Fruit fly (Drosophila melanogaster) whole organism, prepupa: Measurements from ENCODE around the gene CG31661.

Experiments
- Blimp-1 ChIP-seq: fragments of 200-800 bp; sonication (Bioruptor generic); optimal IDR thresholded peaks from 3 replicates; lab custom pipeline; 2017; ENCODE audit warnings: missing biosample characterization, missing genetic modification characterization, mild to moderate bottlenecking, moderate library complexity, missing genetic modification reagents
- CG10669 ChIP-seq: fragments of 200-800 bp; sonication (Bioruptor generic); optimal IDR thresholded peaks from 3 replicates; lab custom pipeline; 2018; ENCODE audit warnings: missing biosample characterization, mild to moderate bottlenecking, missing genetic modification characterization, moderate library complexity
- CG11294 ChIP-seq: fragments of 200-800 bp; sonication (Bioruptor generic); IDR thresholded peaks from 2 replicates; pipeline ENCODE4 v1.3.6; 2022; ENCODE audit warnings: missing biosample characterization, missing genetic modification characterization
- CG11762 ChIP-seq: fragments of 200-800 bp; sonication (Bioruptor generic); optimal IDR thresholded peaks from 3 replicates; lab custom pipeline; 2016; ENCODE audit warnings: missing biosample characterization, missing genetic modification characterization; ENCODE audit not compliant: insufficient read depth
- CG11902 ChIP-seq: fragments of 200-800 bp; sonication (Bioruptor generic); optimal IDR thresholded peaks from 3 replicates; lab custom pipeline; 2016; ENCODE audit warnings: missing biosample characterization, missing genetic modification characterization
- CG15336 ChIP-seq: fragments of 200-800 bp; sonication (Bioruptor generic); IDR thresholded peaks from 2 replicates; pipeline ENCODE4 v1.3.6; 2022; ENCODE audit warnings: missing biosample characterization, missing genetic modification characterization
- CG16779 ChIP-seq: fragments of 200-800 bp; sonication (Bioruptor generic); optimal IDR thresholded peaks from 3 replicates; lab custom pipeline; 2017; ENCODE audit warnings: missing biosample characterization, mild to moderate bottlenecking, missing genetic modification characterization
- CG3032 ChIP-seq: fragments of 200-800 bp; optimal IDR thresholded peaks from 2 replicates; lab custom pipeline; 2019; ENCODE audit warnings: missing biosample characterization, mild to moderate bottlenecking, missing genetic modification characterization, moderate library complexity
- CG31627 ChIP-seq: fragments of 200-800 bp; sonication (Bioruptor generic); optimal IDR thresholded peaks from 3 replicates; lab custom pipeline; 2016; ENCODE audit warnings: missing biosample characterization, missing genetic modification characterization
- CG32006 ChIP-seq: fragments of 200-800 bp; sonication (Bioruptor generic); optimal IDR thresholded peaks from 3 replicates; lab custom pipeline; 2017; ENCODE audit warnings: missing biosample characterization, mild to moderate bottlenecking, missing genetic modification characterization
- CG34406 ChIP-seq: fragments of 200-800 bp; sonication (Bioruptor generic); optimal IDR thresholded peaks from 3 replicates; lab custom pipeline; 2016; ENCODE audit warnings: missing biosample characterization, missing genetic modification characterization
- CG3919 ChIP-seq: fragments of 200-800 bp; sonication (Bioruptor generic); optimal IDR thresholded peaks from 3 replicates; lab custom pipeline; 2016; ENCODE audit warnings: missing biosample characterization, missing genetic modification characterization
- CG4318 ChIP-seq: fragments of 200-800 bp; sonication (Bioruptor generic); optimal IDR thresholded peaks from 3 replicates; lab custom pipeline; 2017; ENCODE audit warnings: missing biosample characterization, mild to moderate bottlenecking, missing genetic modification characterization
- CG6163 ChIP-seq: fragments of 200-800 bp; sonication (Bioruptor generic); IDR thresholded peaks from 3 replicates; pipeline ENCODE4 v1.3.6; 2022; ENCODE audit warnings: missing biosample characterization, missing genetic modification characterization
- CG6276 ChIP-seq: fragments of 200-800 bp; sonication (Bioruptor generic); optimal IDR thresholded peaks from 2 replicates; lab custom pipeline; 2017; ENCODE audit warnings: missing biosample characterization, mild to moderate bottlenecking, missing genetic modification characterization
- CG6792 ChIP-seq: fragments of 200-800 bp; sonication (Bioruptor generic); optimal IDR thresholded peaks from 3 replicates; lab custom pipeline; 2016; ENCODE audit warnings: missing biosample characterization, missing genetic modification characterization
- CG6808 ChIP-seq: fragments of 200-800 bp; sonication (Bioruptor generic); optimal IDR thresholded peaks from 3 replicates; lab custom pipeline; 2017; ENCODE audit warnings: missing biosample characterization, missing genetic modification characterization, mild to moderate bottlenecking, moderate library complexity, missing genetic modification reagents
- CG7368 ChIP-seq: fragments of 200-800 bp; sonication (Bioruptor generic); optimal IDR thresholded peaks from 3 replicates; lab custom pipeline; 2016; ENCODE audit warnings: missing biosample characterization, missing genetic modification characterization
- CG8119 ChIP-seq: fragments of 200-800 bp; sonication (Bioruptor generic); IDR thresholded peaks from 3 replicates; pipeline ENCODE4 v1.3.6; 2022; ENCODE audit warnings: missing biosample characterization, missing genetic modification characterization
- CG8319 ChIP-seq: fragments of 200-800 bp; sonication (Bioruptor generic); optimal IDR thresholded peaks from 3 replicates; lab custom pipeline; 2016; ENCODE audit warnings: missing biosample characterization, missing genetic modification characterization
- CG8632 ChIP-seq: fragments of 200-800 bp; sonication (Bioruptor generic); optimal IDR thresholded peaks from 3 replicates; lab custom pipeline; 2016; ENCODE audit warnings: missing biosample characterization, missing genetic modification characterization
- CG9139 ChIP-seq: fragments of 200-800 bp; sonication (Bioruptor generic); optimal IDR thresholded peaks from 3 replicates; lab custom pipeline; 2017; ENCODE audit warnings: missing biosample characterization, mild to moderate bottlenecking, missing genetic modification characterization
- Eip75B ChIP-seq: fragments of 200-800 bp; sonication (Bioruptor generic); optimal IDR thresholded peaks from 3 replicates; lab custom pipeline; 2016; ENCODE audit warnings: missing biosample characterization, missing genetic modification characterization
- Eip78C ChIP-seq: fragments of 200-800 bp; sonication (Bioruptor generic); peaks from one replicate; lab custom pipeline; 2016; ENCODE audit warnings: missing biosample characterization, missing genetic modification characterization
- Ets21C ChIP-seq: fragments of 200-800 bp; sonication (Bioruptor generic); optimal IDR thresholded peaks from 3 replicates; lab custom pipeline; 2016; ENCODE audit warnings: missing biosample characterization, missing genetic modification characterization
- Ets96B ChIP-seq: fragments of 200-800 bp; optimal IDR thresholded peaks from 2 replicates; lab custom pipeline; 2019; ENCODE audit warnings: missing biosample characterization, mild to moderate bottlenecking, missing genetic modification characterization, moderate library complexity
- Gug ChIP-seq: fragments of 200-800 bp; sonication (Bioruptor generic); IDR thresholded peaks from 2 replicates; pipeline ENCODE4 v1.3.6; 2022; ENCODE audit warnings: missing biosample characterization, missing genetic modification characterization
- Hr38 ChIP-seq: sonication (Bioruptor generic); optimal IDR thresholded peaks from 2 replicates; lab custom pipeline; 2016; ENCODE audit warnings: missing biosample characterization, missing genetic modification characterization
- Hr39 ChIP-seq: fragments of 200-800 bp; sonication (Bioruptor generic); optimal IDR thresholded peaks from 2 replicates; lab custom pipeline; 2016; ENCODE audit warnings: missing biosample characterization, missing genetic modification characterization
- Hr4 ChIP-seq: fragments of 200-800 bp; sonication (Bioruptor generic); optimal IDR thresholded peaks from 3 replicates; lab custom pipeline; 2016; ENCODE audit warnings: missing biosample characterization, missing genetic modification characterization
- Lpt ChIP-seq: fragments of 200-800 bp; sonication (Bioruptor generic); optimal IDR thresholded peaks from 3 replicates; lab custom pipeline; 2016; ENCODE audit warnings: missing biosample characterization, missing genetic modification characterization
- Met ChIP-seq: fragments of 200-800 bp; sonication (Bioruptor generic); optimal IDR thresholded peaks from 3 replicates; lab custom pipeline; 2016; ENCODE audit warnings: missing biosample characterization, missing genetic modification characterization
- OdsH ChIP-seq: fragments of 200-800 bp; sonication (Bioruptor generic); optimal IDR thresholded peaks from 3 replicates; lab custom pipeline; 2016; ENCODE audit warnings: missing biosample characterization, missing genetic modification characterization
- Sox102F ChIP-seq: fragments of 200-800 bp; sonication (Bioruptor generic); optimal IDR thresholded peaks from 2 replicates; lab custom pipeline; 2016; ENCODE audit warnings: missing biosample characterization, mild to moderate bottlenecking, missing genetic modification characterization
- Sox14 ChIP-seq: fragments of 200-800 bp; sonication (Bioruptor generic); optimal IDR thresholded peaks from 3 replicates; lab custom pipeline; 2016; ENCODE audit warnings: missing biosample characterization, missing genetic modification characterization
- Sox15 ChIP-seq: fragments of 200-800 bp; sonication (Bioruptor generic); optimal IDR thresholded peaks from 3 replicates; lab custom pipeline; 2016; ENCODE audit warnings: missing biosample characterization, missing genetic modification characterization
- achi ChIP-seq: fragments of 200-800 bp; sonication (Bioruptor generic); optimal IDR thresholded peaks from 3 replicates; lab custom pipeline; 2016; ENCODE audit warnings: missing biosample characterization, missing genetic modification characterization
- acj6 ChIP-seq: fragments of 200-800 bp; sonication (Bioruptor generic); optimal IDR thresholded peaks from 3 replicates; lab custom pipeline; 2016; ENCODE audit warnings: missing biosample characterization, missing genetic modification characterization
- cyc ChIP-seq: fragments of 200-800 bp; sonication (Bioruptor generic); optimal IDR thresholded peaks from 3 replicates; lab custom pipeline; 2016; ENCODE audit warnings: missing biosample characterization, missing genetic modification characterization
- dac ChIP-seq: fragments of 200-800 bp; sonication (Bioruptor generic); optimal IDR thresholded peaks from 2 replicates; lab custom pipeline; 2017; ENCODE audit warnings: missing biosample characterization, mild to moderate bottlenecking, missing genetic modification characterization
- dsx ChIP-seq: fragments of 200-800 bp; optimal IDR thresholded peaks from 3 replicates; lab custom pipeline; 2019; ENCODE audit warnings: missing biosample characterization, mild to moderate bottlenecking, missing genetic modification characterization, moderate library complexity; ENCODE audit not compliant: poor library complexity, severe bottlenecking
- eg ChIP-seq: fragments of 200-800 bp; sonication (Bioruptor generic); IDR thresholded peaks from 3 replicates; pipeline ENCODE4 v1.3.6; 2022; ENCODE audit warnings: missing biosample characterization, missing genetic modification characterization
- esn ChIP-seq: fragments of 200-800 bp; sonication (Bioruptor generic); optimal IDR thresholded peaks from 2 replicates; lab custom pipeline; 2016; ENCODE audit warnings: missing biosample characterization, mild to moderate bottlenecking, missing genetic modification characterization, moderate library complexity
- fd59A ChIP-seq: fragments of 200-800 bp; sonication (Bioruptor generic); optimal IDR thresholded peaks from 2 replicates; lab custom pipeline; 2017; ENCODE audit warnings: missing biosample characterization, mild to moderate bottlenecking, missing genetic modification characterization, missing genetic modification reagents
- fkh ChIP-seq: fragments of 200-800 bp; sonication (Bioruptor generic); optimal IDR thresholded peaks from 3 replicates; lab custom pipeline; 2017; ENCODE audit warnings: missing biosample characterization, mild to moderate bottlenecking, missing genetic modification characterization, moderate library complexity
- lz ChIP-seq: fragments of 200-800 bp; sonication (Bioruptor generic); optimal IDR thresholded peaks from 3 replicates; lab custom pipeline; 2016; ENCODE audit warnings: missing biosample characterization, missing genetic modification characterization
- pdm3 ChIP-seq: fragments of 200-800 bp; sonication (Bioruptor generic); optimal IDR thresholded peaks from 3 replicates; lab custom pipeline; 2016; ENCODE audit warnings: missing biosample characterization, missing genetic modification characterization
- spab ChIP-seq: fragments of 200-800 bp; sonication (Bioruptor generic); optimal IDR thresholded peaks from 2 replicates; lab custom pipeline; 2017; ENCODE audit warnings: missing biosample characterization, mild to moderate bottlenecking, missing genetic modification characterization, missing genetic modification reagents
- ss ChIP-seq, 2 experiments: fragments of 200-800 bp; sonication (Bioruptor generic); optimal IDR thresholded peaks; 2 replicates in 1 of 2; 3 replicates in 1 of 2; lab custom pipeline; 2017 to 2018; ENCODE audit warnings: mild to moderate bottlenecking in 2 of 2, missing biosample characterization in 2 of 2, missing genetic modification characterization in 2 of 2, moderate library complexity in 1 of 2
- svp ChIP-seq: fragments of 200-800 bp; sonication (Bioruptor generic); peaks from one replicate; lab custom pipeline; 2016; ENCODE audit warnings: missing biosample characterization, missing genetic modification characterization
- topi ChIP-seq: fragments of 200-800 bp; sonication (Bioruptor generic); optimal IDR thresholded peaks from 3 replicates; lab custom pipeline; 2016; ENCODE audit warnings: missing biosample characterization, missing genetic modification characterization

Gene CG31661

dm6 chr2L:1455498-1455897 lies 41.5 kb upstream of the CG31661 start (continued):
- TF ChIP-seq CG15336 (no peak; the same call in 1 of the 2 replicates), Sox14 (peak; percentile 9), CG6163 (no peak), spab (peak; percentile 33), CG11294 (no peak), cyc (GFP tag; lab: Kevin White, UChicago) (no peak), lz (GFP tag; lab: Kevin White, UChicago) (no peak)

dm6 chr2L:1456305-1456704 lies 40.7 kb upstream of the CG31661 start:
- TF ChIP-seq Blimp-1, result no peak
- TF ChIP-seq svp (GFP tag; lab: Kevin White, UChicago), result peak; percentile 81
- TF ChIP-seq CG3919, result peak; percentile 36
- TF ChIP-seq fd59A, result peak; percentile 50
- peak; percentile 22 for TF ChIP-seq CG11762 (GFP tag; lab: Kevin White, UChicago)
- peak; percentile 60; the same call in 2 of the 3 replicates for TF ChIP-seq eg (GFP tag; lab: Robert Waterston, UW)
- no peak for TF ChIP-seq cyc (GFP tag; lab: Kevin White, UChicago)
- peak; percentile 75 for TF ChIP-seq dsx (GFP tag; lab: Kevin White, UChicago)
- TF ChIP-seq topi (GFP tag; lab: Kevin White, UChicago), result peak; percentile 42
- TF ChIP-seq CG3032 (tag; lab: Kevin White, UChicago), result peak; percentile 74
- peak; percentile 23 for TF ChIP-seq Sox102F (GFP tag; lab: Kevin White, UChicago)
- no peak for TF ChIP-seq CG9139
- TF ChIP-seq CG6276 (GFP tag; lab: Kevin White, UChicago), result no peak
- peak; percentile 55 for TF ChIP-seq fkh (GFP tag; lab: Kevin White, UChicago)
- TF ChIP-seq CG15336, result peak; percentile 74
- TF ChIP-seq CG32006 (GFP tag; lab: Kevin White, UChicago), result peak; percentile 26
- peak; percentile 5 for TF ChIP-seq CG11902 (GFP tag; lab: Kevin White, UChicago)
- TF ChIP-seq achi, result peak; percentile 43
- peak; percentile 13 for TF ChIP-seq dac (GFP tag; lab: Kevin White, UChicago)
- peak; percentile 65 for TF ChIP-seq CG10669 (GFP tag; lab: Kevin White, UChicago)
- peak; percentile 75 for TF ChIP-seq OdsH (GFP tag; lab: Kevin White, UChicago)
- peak; percentile 49; the same call in 2 of the 3 replicates for TF ChIP-seq CG8119 (GFP tag; lab: Robert Waterston, UW)
- TF ChIP-seq CG34406 (GFP tag; lab: Kevin White, UChicago), result peak; percentile 26
- no peak for TF ChIP-seq Gug (GFP tag; lab: Robert Waterston, UW)
- peak; percentile 51 for TF ChIP-seq CG6792 (GFP tag; lab: Kevin White, UChicago)
- peak; percentile 58 for TF ChIP-seq Met (GFP tag; lab: Kevin White, UChicago)
- peak; percentile 88 for TF ChIP-seq Eip78C (GFP tag; lab: Kevin White, UChicago)
- no peak for TF ChIP-seq Eip75B (GFP tag; lab: Kevin White, UChicago)
- TF ChIP-seq CG6808 (GFP tag; lab: Kevin White, UChicago), result peak; percentile 64
- TF ChIP-seq CG4318, result peak; percentile 8
- TF ChIP-seq CG16779 (tag; lab: Kevin White, UChicago), result no peak
- peak; percentile 34 for TF ChIP-seq Lpt (GFP tag; lab: Kevin White, UChicago)
- TF ChIP-seq Ets96B (tag; lab: Kevin White, UChicago), result peak; percentile 67
- TF ChIP-seq Sox14, result peak; percentile 54
- peak; percentile 60 for TF ChIP-seq acj6
- peak; percentile 43 for TF ChIP-seq pdm3 (GFP tag; lab: Kevin White, UChicago)
- peak; percentile 3 for TF ChIP-seq CG8319 (GFP tag; lab: Kevin White, UChicago)
- TF ChIP-seq esn (GFP tag; lab: Kevin White, UChicago), result peak; percentile 55
- no peak for TF ChIP-seq Ets21C (GFP tag; lab: Kevin White, UChicago)
- peak; percentile 5 to 35 for TF ChIP-seq ss (GFP tag; optimal IDR thresholded peaks at IDR 0.05; lab: Kevin White, UChicago)
- TF ChIP-seq Sox15 (GFP tag; lab: Kevin White, UChicago), result no peak
- peak; percentile 27 for TF ChIP-seq Hr39 (GFP tag; lab: Kevin White, UChicago)
- peak; percentile 24 for TF ChIP-seq CG7368
- TF ChIP-seq CG8632 (GFP tag; lab: Kevin White, UChicago), result peak; percentile 12
- peak; percentile 15 for TF ChIP-seq CG31627 (GFP tag; lab: Kevin White, UChicago)
- no peak for TF ChIP-seq Hr38 (GFP tag; lab: Kevin White, UChicago)
- peak; percentile 48 for TF ChIP-seq Hr4
